Worm (Caenorhabditis elegans): ENCODE results near the gene hrpa-2.

The hrpa-2 gene

ce11 chrX:5213565-5213964 lies 2.6 kb upstream of the hrpa-2 start:
- TF ChIP-seq ceh-16 (tag; optimal IDR thresholded peaks at IDR 0.05), result no peak
- no peak for TF ChIP-seq lin-15B (tag; optimal IDR thresholded peaks at IDR 0.05)
- peak; percentile 24 for TF ChIP-seq pha-4 (tag; optimal IDR thresholded peaks at IDR 0.05)
- TF ChIP-seq R02D3.7 (tag; optimal IDR thresholded peaks at IDR 0.05), result no peak
- no peak for TF ChIP-seq egl-5 (tag; optimal IDR thresholded peaks at IDR 0.05)
- TF ChIP-seq nhr-77 (tag; optimal IDR thresholded peaks at IDR 0.05), result no peak
- peak; percentile 8 for TF ChIP-seq skn-1 (tag; optimal IDR thresholded peaks at IDR 0.05)
- TF ChIP-seq pqm-1 (tag; optimal IDR thresholded peaks at IDR 0.05), result peak; percentile 98
- TF ChIP-seq elt-2 (tag; optimal IDR thresholded peaks at IDR 0.05), result peak; percentile 98
- TF ChIP-seq nhr-43 (tag; optimal IDR thresholded peaks at IDR 0.05; ENCODE audit: poor library complexity, severe bottlenecking), result peak; percentile 66
- TF ChIP-seq nhr-23 (tag; optimal IDR thresholded peaks at IDR 0.05), result no peak
- no peak for TF ChIP-seq nhr-237 (tag; optimal IDR thresholded peaks at IDR 0.05)
- TF ChIP-seq jun-1 (tag; optimal IDR thresholded peaks at IDR 0.05), result peak; percentile 47
- TF ChIP-seq ceh-28 (tag; optimal IDR thresholded peaks at IDR 0.05), result peak; percentile 29

ce11 chrX:5214790-5215189 lies 1.4 kb upstream of the hrpa-2 start:
- no peak for TF ChIP-seq egl-27 (tag; optimal IDR thresholded peaks at IDR 0.05)
- no peak for TF ChIP-seq skn-1 (tag; optimal IDR thresholded peaks at IDR 0.05)
- no peak for TF ChIP-seq ama-1 (optimal IDR thresholded peaks at IDR 0.05)
- no peak for TF ChIP-seq hmg-11 (tag; optimal IDR thresholded peaks at IDR 0.05)
- TF ChIP-seq tbx-2 (tag; optimal IDR thresholded peaks at IDR 0.05), result no peak
- TF ChIP-seq ceh-82 (tag; optimal IDR thresholded peaks at IDR 0.05), result no peak
- no peak for TF ChIP-seq daf-12 (tag; optimal IDR thresholded peaks at IDR 0.05)

- TF ChIP-seq elt-2 (tag; optimal IDR thresholded peaks at IDR 0.05) (peak; percentile 3), skn-1 (tag; optimal IDR thresholded peaks at IDR 0.05) (no peak), nhr-12 (tag; optimal IDR thresholded peaks at IDR 0.05) (no peak), nhr-25 (tag; optimal IDR thresholded peaks at IDR 0.05) (no peak), pha-4 (tag; optimal IDR thresholded peaks at IDR 0.05) (no peak), snpc-4 (tag; optimal IDR thresholded peaks at IDR 0.05) (no peak), aly-2 (tag; optimal IDR thresholded peaks at IDR 0.05) (no peak), unc-62 (GFP tag; optimal IDR thresholded peaks at IDR 0.05) (no peak)
These were observed 2.2 kb downstream of the hrpa-2 start for ce11 chrX:5218323-5218722.

- TF ChIP-seq ceh-16 (tag; optimal IDR thresholded peaks at IDR 0.05) (no peak), daf-12 (tag; optimal IDR thresholded peaks at IDR 0.05) (no peak), sea-2 (GFP tag; optimal IDR thresholded peaks at IDR 0.05) (no peak), unc-39 (tag; optimal IDR thresholded peaks at IDR 0.05) (no peak), aly-2 (tag; optimal IDR thresholded peaks at IDR 0.05) (no peak), zag-1 (tag; optimal IDR thresholded peaks at IDR 0.05) (no peak), ceh-9 (tag; optimal IDR thresholded peaks at IDR 0.05) (no peak), pha-4 (tag; optimal IDR thresholded peaks at IDR 0.05) (no peak), lsy-12 (tag; optimal IDR thresholded peaks at IDR 0.05) (no peak), ZK546.5 (tag; optimal IDR thresholded peaks at IDR 0.05) (no peak), lin-15B (tag; optimal IDR thresholded peaks at IDR 0.05) (no peak), nhr-237 (tag; optimal IDR thresholded peaks at IDR 0.05) (no peak), egl-5 (tag; optimal IDR thresholded peaks at IDR 0.05) (no peak), lin-39 (tag; optimal IDR thresholded peaks at IDR 0.05) (no peak), fkh-2 (tag; optimal IDR thresholded peaks at IDR 0.05) (no peak), R02D3.7 (tag; optimal IDR thresholded peaks at IDR 0.05) (no peak), nhr-23 (tag; optimal IDR thresholded peaks at IDR 0.05) (no peak), nhr-25 (tag; optimal IDR thresholded peaks at IDR 0.05) (no peak), nhr-77 (tag; optimal IDR thresholded peaks at IDR 0.05) (no peak)
These were observed 10.1 kb downstream of the hrpa-2 start, which contains the start of gene H28G03.3 for ce11 chrX:5226265-5226664. TSS of gene H28G03.3 (minus strand) at chrX:5226365.

ce11 chrX:5238246-5238645 lies 22.1 kb downstream of the hrpa-2 start:
- TF ChIP-seq zag-1 (tag; optimal IDR thresholded peaks at IDR 0.05), result no peak
- no peak for TF ChIP-seq lsy-12 (tag; optimal IDR thresholded peaks at IDR 0.05)

- no peak for TF ChIP-seq jun-1 (tag; optimal IDR thresholded peaks at IDR 0.05)
- no peak for TF ChIP-seq nhr-28 (tag; optimal IDR thresholded peaks at IDR 0.05)
- peak; percentile 1 for TF ChIP-seq nhr-23 (tag; optimal IDR thresholded peaks at IDR 0.05)
- peak; percentile 68 for TF ChIP-seq elt-2 (tag; optimal IDR thresholded peaks at IDR 0.05)
These were observed 27.3 kb downstream of the hrpa-2 start, which contains the start of gene mtm-5 for ce11 chrX:5243382-5243979. TSS of gene mtm-5 (minus strand) at chrX:5243408.

All from whole organism, L3 larva.